Fruit fly (Drosophila melanogaster): Measurements from ENCODE around the gene CG15715.

CG15715 gene

DNA sequence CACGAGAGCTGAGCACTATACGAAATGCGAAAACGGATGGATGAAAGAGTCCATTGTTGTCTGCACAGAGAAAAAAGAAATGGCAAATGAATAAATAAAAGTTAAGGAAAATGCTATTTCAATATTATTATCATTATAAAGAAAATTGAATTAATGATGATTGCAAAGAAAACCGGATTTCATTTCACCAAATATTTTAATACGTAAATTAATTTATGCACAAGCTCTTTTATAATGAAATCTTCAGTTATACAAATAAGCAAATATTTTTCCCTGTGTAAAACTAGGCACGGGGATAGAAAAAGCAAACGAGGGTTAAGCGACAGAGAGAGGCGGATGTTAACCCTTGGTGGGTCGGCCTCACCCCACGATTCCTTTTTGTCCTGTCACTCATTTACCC lies 49.9 kb downstream of the CG15715 start (continued):
- peak; percentile 67 for TF ChIP-seq sens (GFP tag)
- TF ChIP-seq disco-r (GFP tag; optimal IDR thresholded peaks at IDR 0.05) = no peak
- no peak for TF ChIP-seq Oaz (GFP tag; IDR thresholded peaks at IDR 0.05)
- no peak for TF ChIP-seq CG31388 (GFP tag; optimal IDR thresholded peaks at IDR 0.05)
- no peak for TF ChIP-seq GATAe (GFP tag; conservative IDR thresholded peaks at IDR 0.05)
- no peak for TF ChIP-seq MESR4 (GFP tag; optimal IDR thresholded peaks at IDR 0.05)
- peak; percentile 74 for TF ChIP-seq nmo (GFP tag; optimal IDR thresholded peaks at IDR 0.05)
- no peak for TF ChIP-seq CG34224 (GFP tag; IDR thresholded peaks at IDR 0.05; ENCODE audit: partially characterized antibody)
- no peak for TF ChIP-seq peb (GFP tag; IDR thresholded peaks at IDR 0.05)
- TF ChIP-seq Fer3 (tag; optimal IDR thresholded peaks at IDR 0.05) = peak; percentile 24
- TF ChIP-seq CG12236 (GFP tag; optimal IDR thresholded peaks at IDR 0.05) = no peak
- no peak for TF ChIP-seq CG1647 (GFP tag; optimal IDR thresholded peaks at IDR 0.05)
- TF ChIP-seq CG10209 (GFP tag; optimal IDR thresholded peaks at IDR 0.05) = peak; percentile 25
- TF ChIP-seq CG6654 (GFP tag; optimal IDR thresholded peaks at IDR 0.05) = no peak
- no peak for TF ChIP-seq Nf-YA (GFP tag; IDR thresholded peaks at IDR 0.05)
- no peak for TF ChIP-seq Atf3 (GFP tag; optimal IDR thresholded peaks at IDR 0.05)
- peak; percentile 87 for TF ChIP-seq Xrp1 (GFP tag; IDR thresholded peaks at IDR 0.05)
- TF ChIP-seq CG3407 (GFP tag; optimal IDR thresholded peaks at IDR 0.05) = peak; percentile 39
- no peak for TF ChIP-seq CG32532 (GFP tag; IDR thresholded peaks at IDR 0.05)
- peak; percentile 74 for TF ChIP-seq CG18599 (GFP tag; optimal IDR thresholded peaks at IDR 0.05)
- peak; percentile 81 for TF ChIP-seq CG17361 (GFP tag; IDR thresholded peaks at IDR 0.05)
- TF ChIP-seq CG13287 (GFP tag; IDR thresholded peaks at IDR 0.05; ENCODE audit: partially characterized antibody) = no peak
- TF ChIP-seq CG14667 (GFP tag; IDR thresholded peaks at IDR 0.05) = peak; percentile 26; the same call in 1 of the 2 replicates
- TF ChIP-seq Bgb (GFP tag; IDR thresholded peaks at IDR 0.05; ENCODE audit: partially characterized antibody) = no peak
- peak; percentile 56; the same call in 2 of the 3 replicates for TF ChIP-seq so (GFP tag; IDR thresholded peaks at IDR 0.05)
- TF ChIP-seq CG7271 (tag; optimal IDR thresholded peaks at IDR 0.05) = peak; percentile 61
- TF ChIP-seq Ssrp (tag; optimal IDR thresholded peaks at IDR 0.05) = peak; percentile 52
- TF ChIP-seq Camta (GFP tag; optimal IDR thresholded peaks at IDR 0.05) = no peak
- peak; percentile 26 for TF ChIP-seq bcd (GFP tag; optimal IDR thresholded peaks at IDR 0.05)
- no peak for TF ChIP-seq CG31365 (tag; optimal IDR thresholded peaks at IDR 0.05)
- no peak for TF ChIP-seq CTCF (GFP tag; optimal IDR thresholded peaks at IDR 0.05)
- no peak for TF ChIP-seq Poxn (GFP tag; IDR thresholded peaks at IDR 0.05)
- peak; percentile 5 for TF ChIP-seq Elba2 (GFP tag; optimal IDR thresholded peaks at IDR 0.05)
- TF ChIP-seq Hr39 (optimal IDR thresholded peaks at IDR 0.05) = no peak
- TF ChIP-seq MBD-R2 (GFP tag; IDR thresholded peaks at IDR 0.05) = no peak
- no peak for TF ChIP-seq Scr (GFP tag; IDR thresholded peaks at IDR 0.05; ENCODE audit: partially characterized antibody)
- TF ChIP-seq CG2889 (GFP tag; IDR thresholded peaks at IDR 0.05) = no peak
- TF ChIP-seq ara (GFP tag; IDR thresholded peaks at IDR 0.05) = no peak
- no peak for TF ChIP-seq CG1603 (tag; optimal IDR thresholded peaks at IDR 0.05)
- no peak for TF ChIP-seq ab (GFP tag; optimal IDR thresholded peaks at IDR 0.05)
- no peak for TF ChIP-seq CG6683 (GFP tag; optimal IDR thresholded peaks at IDR 0.05)
- TF ChIP-seq CG7963 (GFP tag; IDR thresholded peaks at IDR 0.05; ENCODE audit: partially characterized antibody) = no peak
- TF ChIP-seq tio (GFP tag; optimal IDR thresholded peaks at IDR 0.05) = peak; percentile 25
- no peak for TF ChIP-seq chinmo (GFP tag; IDR thresholded peaks at IDR 0.05; ENCODE audit: partially characterized antibody)
- TF ChIP-seq wek (GFP tag; optimal IDR thresholded peaks at IDR 0.05) = no peak
- no peak for TF ChIP-seq MTF-1 (GFP tag; optimal IDR thresholded peaks at IDR 0.05; ENCODE audit: borderline replicate concordance)
- peak; percentile 86 for TF ChIP-seq CG18262 (tag; optimal IDR thresholded peaks at IDR 0.05)
- no peak for TF ChIP-seq CG11723 (GFP tag; optimal IDR thresholded peaks at IDR 0.05)
- no peak for TF ChIP-seq luna (GFP tag; optimal IDR thresholded peaks at IDR 0.05)
- 0 out of 3 replicates have a peak, but pooled peaks have one; percentile 36 for TF ChIP-seq CG34422 (GFP tag; IDR thresholded peaks at IDR 0.05)
- peak; percentile 4 for TF ChIP-seq CG10462 (GFP tag; optimal IDR thresholded peaks at IDR 0.05)
- no peak for TF ChIP-seq HLH4C (GFP tag; IDR thresholded peaks at IDR 0.05; ENCODE audit: partially characterized antibody)

Measured in whole organism, embryonic.